Fruit fly (Drosophila melanogaster) whole organism, embryonic: ENCODE measurements around the gene ClpX.
A peak's percentile ranks its signal among the peaks of the same experiment; 100 is the strongest.

ENCODE experiments used
- Asciz ChIP-seq: fragments of 200-800 bp; sonication (Bioruptor generic); optimal IDR thresholded peaks from 2 replicates; lab custom pipeline; 2017; ENCODE audit warnings: missing biosample characterization, mild to moderate bottlenecking, missing genetic modification characterization, missing genetic modification reagents
- Bgb ChIP-seq: fragments of 200-800 bp; sonication (Bioruptor generic); IDR thresholded peaks from 2 replicates; pipeline ENCODE4 v1.3.6; 2022; ENCODE audit warnings: missing biosample characterization, missing genetic modification characterization; ENCODE audit not compliant: partially characterized antibody
- CG11093 ChIP-seq: fragments of 200-800 bp; sonication (Bioruptor generic); IDR thresholded peaks from 3 replicates; pipeline ENCODE4 v1.3.6; 2022; ENCODE audit warnings: missing biosample characterization, missing genetic modification characterization
- CG12155 ChIP-seq: fragments of 200-800 bp; sonication (Bioruptor generic); optimal IDR thresholded peaks from 3 replicates; lab custom pipeline; 2016; ENCODE audit warnings: missing biosample characterization, missing genetic modification characterization
- CG12219 ChIP-seq: fragments of 200-800 bp; sonication (Bioruptor generic); optimal IDR thresholded peaks from 3 replicates; lab custom pipeline; 2018; ENCODE audit warnings: missing biosample characterization, mild to moderate bottlenecking, missing genetic modification characterization
- CG14965 ChIP-seq: fragments of 200-800 bp; sonication (Bioruptor generic); optimal IDR thresholded peaks from 2 replicates; lab custom pipeline; 2016; ENCODE audit warnings: missing biosample characterization, missing genetic modification characterization, borderline replicate concordance
- CG18599 ChIP-seq: fragments of 200-800 bp; sonication (Bioruptor generic); optimal IDR thresholded peaks from 3 replicates; lab custom pipeline; 2017; ENCODE audit warnings: missing biosample characterization, missing genetic modification characterization, mild to moderate bottlenecking, moderate library complexity, missing genetic modification reagents
- CG18764 ChIP-seq: fragments of 200-800 bp; sonication (Bioruptor generic); optimal IDR thresholded peaks from 3 replicates; lab custom pipeline; 2016; ENCODE audit warnings: missing biosample characterization, missing genetic modification characterization
- CG2116 ChIP-seq: fragments of 200-800 bp; sonication (Bioruptor generic); optimal IDR thresholded peaks from 3 replicates; lab custom pipeline; 2018; ENCODE audit warnings: missing biosample characterization, mild to moderate bottlenecking, missing genetic modification characterization
- CG3995 ChIP-seq: fragments of 200-800 bp; sonication (Bioruptor generic); optimal IDR thresholded peaks from 3 replicates; lab custom pipeline; 2016; ENCODE audit warnings: missing biosample characterization, missing genetic modification characterization
- CG4282 ChIP-seq: fragments of 200-800 bp; sonication (Bioruptor generic); optimal IDR thresholded peaks from 2 replicates; lab custom pipeline; 2016; ENCODE audit warnings: missing biosample characterization, missing genetic modification characterization
- CG6683 ChIP-seq: fragments of 200-800 bp; sonication (Bioruptor generic); optimal IDR thresholded peaks from 2 replicates; lab custom pipeline; 2017; ENCODE audit warnings: missing biosample characterization, mild to moderate bottlenecking, missing genetic modification characterization, missing genetic modification reagents
- CG6854 ChIP-seq: fragments of 200-800 bp; sonication (Bioruptor generic); optimal IDR thresholded peaks from 3 replicates; lab custom pipeline; 2017; ENCODE audit warnings: missing biosample characterization, mild to moderate bottlenecking, missing genetic modification characterization
- CG7271 ChIP-seq: fragments of 200-800 bp; sonication (Bioruptor generic); optimal IDR thresholded peaks from 2 replicates; lab custom pipeline; 2018; ENCODE audit warnings: missing biosample characterization, mild to moderate bottlenecking, missing genetic modification characterization, moderate library complexity
- CG7357 ChIP-seq: fragments of 200-800 bp; sonication (Bioruptor generic); IDR thresholded peaks from 3 replicates; pipeline ENCODE4 v1.3.6; 2022; ENCODE audit warnings: missing biosample characterization, missing genetic modification characterization
- CG9609 ChIP-seq: fragments of 200-800 bp; sonication (Bioruptor generic); optimal IDR thresholded peaks from 3 replicates; lab custom pipeline; 2016; ENCODE audit warnings: missing biosample characterization, missing genetic modification characterization
- CG9876 ChIP-seq: fragments of 200-800 bp; sonication (Bioruptor generic); optimal IDR thresholded peaks from 2 replicates; lab custom pipeline; 2016; ENCODE audit warnings: missing biosample characterization, missing genetic modification characterization
- Camta ChIP-seq: fragments of 200-800 bp; sonication (Bioruptor generic); optimal IDR thresholded peaks from 2 replicates; lab custom pipeline; 2016; ENCODE audit warnings: missing biosample characterization, missing genetic modification characterization
- Dip2 ChIP-seq: fragments of 200-800 bp; sonication (Bioruptor generic); IDR thresholded peaks from 2 replicates; pipeline ENCODE4 v1.3.6; 2022; ENCODE audit warnings: missing biosample characterization, missing genetic modification characterization
- Gsc ChIP-seq: fragments of 200-800 bp; sonication (Bioruptor generic); IDR thresholded peaks from 2 replicates; pipeline ENCODE4 v1.3.6; 2022; ENCODE audit warnings: missing biosample characterization, missing genetic modification characterization
- HLH54F ChIP-seq: fragments of 200-800 bp; sonication (Bioruptor generic); optimal IDR thresholded peaks from 3 replicates; lab custom pipeline; 2016; ENCODE audit warnings: missing biosample characterization, missing genetic modification characterization
- Hmr ChIP-seq: fragments of 200-800 bp; sonication (Bioruptor generic); optimal IDR thresholded peaks from 3 replicates; lab custom pipeline; 2017; ENCODE audit warnings: mild to moderate bottlenecking, missing biosample characterization, missing genetic modification reagents, missing genetic modification characterization
- Lhr ChIP-seq: fragments of 200-800 bp; sonication (Bioruptor generic); optimal IDR thresholded peaks from 3 replicates; lab custom pipeline; 2017; ENCODE audit warnings: mild to moderate bottlenecking, missing biosample characterization, missing genetic modification reagents, missing genetic modification characterization
- Meics ChIP-seq: fragments of 200-800 bp; sonication (Bioruptor generic); optimal IDR thresholded peaks from 2 replicates; lab custom pipeline; 2017; ENCODE audit warnings: missing biosample characterization, mild to moderate bottlenecking, missing genetic modification characterization
- NK7.1 ChIP-seq: fragments of 200-800 bp; sonication (Bioruptor generic); optimal IDR thresholded peaks from 3 replicates; lab custom pipeline; 2016; ENCODE audit warnings: missing biosample characterization, missing genetic modification characterization
- Neu2 ChIP-seq: fragments of 200-800 bp; sonication (Bioruptor generic); optimal IDR thresholded peaks from 3 replicates; lab custom pipeline; 2016; ENCODE audit warnings: missing biosample characterization, missing genetic modification characterization, borderline replicate concordance
- NfI ChIP-seq: fragments of 200-800 bp; sonication (Bioruptor generic); optimal IDR thresholded peaks from 3 replicates; lab custom pipeline; 2018; ENCODE audit warnings: missing biosample characterization, mild to moderate bottlenecking, missing genetic modification characterization, moderate library complexity
- Oli ChIP-seq: fragments of 200-800 bp; sonication (Bioruptor generic); optimal IDR thresholded peaks from 2 replicates; lab custom pipeline; 2018; ENCODE audit warnings: missing biosample characterization, mild to moderate bottlenecking, missing genetic modification characterization, moderate library complexity
- Optix ChIP-seq: fragments of 200-800 bp; sonication (Bioruptor generic); IDR thresholded peaks from 3 replicates; pipeline ENCODE4 v1.3.6; 2022; ENCODE audit warnings: missing biosample characterization, missing genetic modification characterization
- Scr ChIP-seq: fragments of 200-800 bp; sonication (Bioruptor generic); IDR thresholded peaks from 2 replicates; pipeline ENCODE4 v1.3.6; 2022; ENCODE audit warnings: missing biosample characterization, missing genetic modification characterization; ENCODE audit not compliant: partially characterized antibody
- Sox102F ChIP-seq: fragments of 200-800 bp; sonication (Bioruptor generic); optimal IDR thresholded peaks from 2 replicates; lab custom pipeline; 2018; ENCODE audit warnings: missing biosample characterization, mild to moderate bottlenecking, missing genetic modification characterization, moderate library complexity
- Stat92E ChIP-seq, 3 experiments: fragments of >200 bp in 2 of 3; fragments of 200-800 bp in 1 of 3; sonication (Bioruptor generic) in 1 of 3; optimal IDR thresholded peaks; 2 replicates each; lab custom pipeline; 2017 to 2019; ENCODE audit warnings: missing biosample characterization in 3 of 3, missing genetic modification characterization in 3 of 3, mild to moderate bottlenecking in 1 of 3, moderate library complexity in 1 of 3
- croc ChIP-seq: fragments of 200-800 bp; sonication (Bioruptor generic); conservative IDR thresholded peaks from 3 replicates; pipeline ENCODE4 v1.3.6; 2022; ENCODE audit warnings: missing biosample characterization, missing genetic modification characterization
- danr ChIP-seq: fragments of 200-800 bp; sonication (Bioruptor generic); IDR thresholded peaks from 2 replicates; pipeline ENCODE4 v1.3.6; 2022; ENCODE audit warnings: missing biosample characterization, missing genetic modification characterization
- dmrt99B ChIP-seq: fragments of 200-800 bp; sonication (Bioruptor generic); optimal IDR thresholded peaks from 2 replicates; lab custom pipeline; 2018; ENCODE audit warnings: missing biosample characterization, mild to moderate bottlenecking, missing genetic modification characterization, moderate library complexity
- gce ChIP-seq: fragments of 200-800 bp; sonication (Bioruptor generic); IDR thresholded peaks from 3 replicates; pipeline ENCODE4 v1.3.6; 2022; ENCODE audit warnings: missing biosample characterization, missing genetic modification characterization
- gcm ChIP-seq: fragments of 200-800 bp; sonication (Bioruptor generic); optimal IDR thresholded peaks from 2 replicates; lab custom pipeline; 2019; ENCODE audit warnings: missing biosample characterization, mild to moderate bottlenecking, missing genetic modification characterization, moderate library complexity
- hth ChIP-seq: fragments of >200 bp; optimal IDR thresholded peaks from 2 replicates; lab custom pipeline; 2017; ENCODE audit warnings: inconsistent platforms
- kah ChIP-seq: fragments of 200-800 bp; sonication (Bioruptor generic); optimal IDR thresholded peaks from 2 replicates; lab custom pipeline; 2018; ENCODE audit warnings: missing biosample characterization, mild to moderate bottlenecking, missing genetic modification characterization
- knrl ChIP-seq: fragments of 200-800 bp; sonication (Bioruptor generic); IDR thresholded peaks from 3 replicates; pipeline ENCODE4 v1.3.6; 2022; ENCODE audit warnings: missing biosample characterization, missing genetic modification characterization; ENCODE audit not compliant: partially characterized antibody
- mirr ChIP-seq: fragments of 200-800 bp; sonication (Bioruptor generic); optimal IDR thresholded peaks from 3 replicates; lab custom pipeline; 2018; ENCODE audit warnings: missing biosample characterization, mild to moderate bottlenecking, missing genetic modification characterization
- peb ChIP-seq: fragments of 200-800 bp; sonication (Bioruptor generic); IDR thresholded peaks from 2 replicates; pipeline ENCODE4 v1.3.6; 2022; ENCODE audit warnings: missing biosample characterization, missing genetic modification characterization
- prd ChIP-seq, 3 experiments: fragments of >200 bp in 2 of 3; fragments of 200-800 bp in 1 of 3; sonication (Bioruptor generic) in 1 of 3; optimal IDR thresholded peaks in 2 of 3; IDR thresholded peaks in 1 of 3; 2 replicates in 2 of 3; 3 replicates in 1 of 3; pipeline versions ENCODE4 v1.3.6 to Lab custom; 2017 to 2022; ENCODE audit warnings: missing biosample characterization in 1 of 3, missing genetic modification characterization in 1 of 3
- sisA ChIP-seq: fragments of 200-800 bp; sonication (Bioruptor generic); IDR thresholded peaks from 2 replicates; pipeline ENCODE4 v1.3.6; 2022; ENCODE audit warnings: missing biosample characterization, missing genetic modification characterization
- so ChIP-seq: fragments of 200-800 bp; sonication (Bioruptor generic); IDR thresholded peaks from 3 replicates; pipeline ENCODE4 v1.3.6; 2022; ENCODE audit warnings: missing biosample characterization, missing genetic modification characterization
- tx ChIP-seq: fragments of 200-800 bp; sonication (Bioruptor generic); optimal IDR thresholded peaks from 2 replicates; lab custom pipeline; 2016; ENCODE audit warnings: missing biosample characterization, missing genetic modification characterization
- vnd ChIP-seq: fragments of 200-800 bp; sonication (Bioruptor generic); IDR thresholded peaks from 3 replicates; pipeline ENCODE4 v1.3.6; 2022; ENCODE audit warnings: missing biosample characterization, missing genetic modification characterization; ENCODE audit not compliant: partially characterized antibody
- wdn ChIP-seq: fragments of 200-800 bp; sonication (Bioruptor generic); IDR thresholded peaks from 2 replicates; pipeline ENCODE4 v1.3.6; 2022; ENCODE audit warnings: missing biosample characterization, missing genetic modification characterization

ClpX gene

DNA sequence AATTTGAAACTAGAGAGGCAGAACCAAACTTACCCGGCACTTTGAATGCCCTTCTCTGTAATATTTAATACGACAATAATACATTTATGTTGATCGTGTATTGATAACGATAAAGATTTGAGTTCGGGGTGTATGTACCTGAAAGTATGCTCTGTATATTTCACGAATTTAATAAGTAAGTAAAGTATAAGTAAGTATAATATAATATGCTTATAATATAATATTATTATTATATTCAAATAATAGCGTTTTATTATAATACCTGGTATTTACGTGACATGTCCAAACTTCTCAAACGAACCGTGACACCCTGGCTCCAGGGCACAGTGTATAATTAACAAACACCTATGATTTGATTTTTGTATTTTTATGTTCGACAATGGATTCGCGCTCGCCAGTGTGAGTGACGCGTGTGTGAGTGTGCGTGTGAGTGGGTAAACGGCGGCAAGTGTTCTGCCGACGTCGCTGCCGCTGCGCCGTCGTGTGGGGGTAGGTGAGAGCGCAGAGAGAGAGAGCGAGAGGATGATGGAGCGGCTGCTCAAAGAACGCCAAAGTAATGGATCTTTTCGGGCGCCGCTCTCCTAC, 13.8 kb downstream of the ClpX start (continued):
- no peak for TF ChIP-seq Neu2
- TF ChIP-seq Lhr: no peak
- no peak for TF ChIP-seq Gsc
- TF ChIP-seq croc (GFP tag; lab: Robert Waterston, UW): no peak; the same call in 2 of the 3 replicates
- peak; percentile 52 for TF ChIP-seq CG18764 (GFP tag; lab: Kevin White, UChicago)
- peak; percentile 63 for TF ChIP-seq CG7357 (GFP tag; lab: Robert Waterston, UW)
- TF ChIP-seq sisA (GFP tag; lab: Robert Waterston, UW): no peak
- peak; percentile 2 for TF ChIP-seq CG9609 (GFP tag; lab: Kevin White, UChicago)
- no peak for TF ChIP-seq danr (GFP tag; lab: Robert Waterston, UW)
- no peak for TF ChIP-seq CG7271 (tag; lab: Kevin White, UChicago)
- 0 out of 2 replicates have a peak, but pooled peaks have one; percentile 36 for TF ChIP-seq peb (GFP tag; lab: Robert Waterston, UW)
- TF ChIP-seq Sox102F (GFP tag; lab: Kevin White, UChicago): peak; percentile 67
- no peak for TF ChIP-seq CG9876 (GFP tag; lab: Kevin White, UChicago)
- TF ChIP-seq CG12219 (GFP tag; lab: Kevin White, UChicago): peak; percentile 46
- peak; percentile 45 for TF ChIP-seq gcm
- TF ChIP-seq Stat92E (GFP tag; optimal IDR thresholded peaks at IDR 0.05; lab: Kevin White, UChicago): no peak
- peak; percentile 43 for TF ChIP-seq CG3995 (GFP tag; lab: Kevin White, UChicago)
- no peak for TF ChIP-seq vnd
- TF ChIP-seq Optix: no peak
- TF ChIP-seq Bgb (GFP tag; lab: Robert Waterston, UW): no peak
- peak; percentile 15 for TF ChIP-seq CG2116 (GFP tag; lab: Kevin White, UChicago)
- no peak; the same call in 1 of the 3 replicates for TF ChIP-seq so (GFP tag; lab: Robert Waterston, UW)
- no peak for TF ChIP-seq Camta (GFP tag; lab: Kevin White, UChicago)
- TF ChIP-seq mirr (GFP tag; lab: Kevin White, UChicago): peak; percentile 70
- no peak for TF ChIP-seq CG14965 (GFP tag; lab: Kevin White, UChicago)
- peak; percentile 44 for TF ChIP-seq kah
- no peak for TF ChIP-seq CG4282 (GFP tag; lab: Kevin White, UChicago)
- TF ChIP-seq dmrt99B: peak; percentile 87
- peak; percentile 92 for TF ChIP-seq Meics
- 0 out of 2 replicates have a peak, but pooled peaks have one; percentile 30 for TF ChIP-seq wdn (GFP tag; lab: Robert Waterston, UW)
- TF ChIP-seq tx: no peak
- peak; percentile 4 for TF ChIP-seq HLH54F (GFP tag; lab: Kevin White, UChicago)
- no peak for TF ChIP-seq knrl (GFP tag; lab: Robert Waterston, UW)
- no peak for TF ChIP-seq hth (lab: Kevin White, UChicago)
- peak; percentile 75 for TF ChIP-seq Oli (tag; lab: Kevin White, UChicago)
- 0 out of 3 replicates have a peak, but pooled peaks have one; percentile 35 for TF ChIP-seq CG11093 (GFP tag; lab: Robert Waterston, UW)
- TF ChIP-seq Asciz (GFP tag; lab: Kevin White, UChicago): peak; percentile 73
- TF ChIP-seq Hmr (GFP tag; lab: Kevin White, UChicago): peak; percentile 87
- TF ChIP-seq NK7.1 (GFP tag; lab: Kevin White, UChicago): no peak
- peak; percentile 79 for TF ChIP-seq CG6683
- peak; percentile 66 for TF ChIP-seq NfI (GFP tag; lab: Kevin White, UChicago)
- no peak for TF ChIP-seq Dip2
- TF ChIP-seq CG18599 (GFP tag; lab: Kevin White, UChicago): peak; percentile 89
- no peak for TF ChIP-seq Scr (GFP tag; lab: Robert Waterston, UW)
- TF ChIP-seq CG6854 (GFP tag; lab: Kevin White, UChicago): peak; percentile 81
- TF ChIP-seq prd (optimal IDR thresholded peaks at IDR 0.05; lab: Kevin White, UChicago): no peak
- TF ChIP-seq prd (GFP tag; IDR thresholded peaks at IDR 0.05; lab: Robert Waterston, UW): peak; percentile 55
- peak; percentile 57 for TF ChIP-seq CG12155
- TF ChIP-seq gce: no peak
